Worm (Caenorhabditis elegans) whole organism, L4 larva: ENCODE measurements around the gene F13D11.4.

Experiments
- F10B5.3 ChIP-seq: sonication (generic microtip); optimal IDR thresholded peaks from 2 replicates; lab custom pipeline; 2016; ENCODE audit warnings: mild to moderate bottlenecking, missing genetic modification characterization, missing compliant biosample characterization
- F26F4.8 ChIP-seq: fragments of 200-800 bp; sonication (Bioruptor generic); conservative IDR thresholded peaks from 2 replicates; pipeline ENCODE4 v1.3.6; 2022; ENCODE audit warnings: missing genetic modification characterization, missing compliant biosample characterization
- F37D6.2 ChIP-seq: sonication (generic microtip); optimal IDR thresholded peaks from 2 replicates; lab custom pipeline; 2016; ENCODE audit warnings: mild to moderate bottlenecking, missing genetic modification characterization, missing compliant biosample characterization
- R02D3.7 ChIP-seq: fragments of 150-350 bp; sonication (generic microtip); optimal IDR thresholded peaks from 3 replicates; lab custom pipeline; 2014; ENCODE audit warnings: missing biosample characterization, missing genetic modification characterization
- T26A8.4 ChIP-seq: fragments of 200-800 bp; sonication (Bioruptor generic); IDR thresholded peaks from 2 replicates; pipeline ENCODE4 v1.3.6; 2022; ENCODE audit warnings: missing genetic modification characterization, missing compliant biosample characterization
- Y48G9A.11 ChIP-seq: fragments of 200-800 bp; sonication (Bioruptor generic); IDR thresholded peaks from 2 replicates; pipeline ENCODE4 v1.3.6; 2022; ENCODE audit warnings: missing genetic modification reagents, missing genetic modification characterization, missing compliant biosample characterization
- aly-2 ChIP-seq: sonication (generic microtip); optimal IDR thresholded peaks from 2 replicates; lab custom pipeline; 2018; ENCODE audit warnings: missing biosample characterization, missing genetic modification characterization
- ama-1 ChIP-seq: fragments of 150-350 bp; optimal IDR thresholded peaks from 2 replicates; lab custom pipeline; 2014; ENCODE audit warnings: inconsistent platforms, mixed read lengths
- arid-1 ChIP-seq: fragments of 200-800 bp; sonication (Bioruptor generic); conservative IDR thresholded peaks from 2 replicates; pipeline ENCODE4 v1.3.6; 2022; ENCODE audit warnings: missing genetic modification reagents, missing genetic modification characterization, missing compliant biosample characterization
- ceh-82 ChIP-seq: sonication (generic microtip); optimal IDR thresholded peaks from 2 replicates; lab custom pipeline; 2017; ENCODE audit warnings: missing biosample characterization, missing genetic modification characterization
- ces-1 ChIP-seq: fragments of 150-350 bp; sonication (generic microtip); optimal IDR thresholded peaks from 4 replicates; lab custom pipeline; 2014; ENCODE audit warnings: missing biosample characterization, missing genetic modification reagents, missing genetic modification characterization
- cey-2 ChIP-seq: sonication (generic microtip); optimal IDR thresholded peaks from 3 replicates; lab custom pipeline; 2017; ENCODE audit warnings: missing genetic modification characterization, mild to moderate bottlenecking, missing compliant biosample characterization, antibody characterized with exemption, borderline replicate concordance; ENCODE audit not compliant: insufficient read depth
- ctbp-1 ChIP-seq: fragments of 200-800 bp; sonication (Bioruptor generic); IDR thresholded peaks from 2 replicates; pipeline ENCODE4 v1.3.6; 2022; ENCODE audit warnings: missing genetic modification reagents, missing genetic modification characterization, missing compliant biosample characterization
- daf-8 ChIP-seq: fragments of 200-800 bp; sonication (Bioruptor generic); IDR thresholded peaks from 2 replicates; pipeline ENCODE4 v1.3.6; 2022; ENCODE audit warnings: missing genetic modification characterization, missing compliant biosample characterization
- dmd-8 ChIP-seq: fragments of 200-800 bp; sonication (Bioruptor generic); IDR thresholded peaks from 2 replicates; pipeline ENCODE4 v1.3.6; 2022; ENCODE audit warnings: missing genetic modification characterization, missing compliant biosample characterization
- hlh-30 ChIP-seq: sonication (generic microtip); optimal IDR thresholded peaks from 2 replicates; lab custom pipeline; 2017; ENCODE audit warnings: antibody characterized with exemption, mild to moderate bottlenecking, missing genetic modification characterization, missing compliant biosample characterization; ENCODE audit not compliant: insufficient read depth
- hmg-1.1 ChIP-seq: fragments of 200-800 bp; sonication (Bioruptor generic); IDR thresholded peaks from 2 replicates; pipeline ENCODE4 v1.3.6; 2022; ENCODE audit warnings: missing genetic modification reagents, missing genetic modification characterization, missing compliant biosample characterization
- lin-13 ChIP-seq: fragments of 150-350 bp; optimal IDR thresholded peaks from 2 replicates; lab custom pipeline; 2014; ENCODE audit warnings: missing biosample characterization, missing genetic modification reagents, missing genetic modification characterization
- lin-15B ChIP-seq: fragments of 150-350 bp; sonication (generic microtip); optimal IDR thresholded peaks from 3 replicates; lab custom pipeline; 2014; ENCODE audit warnings: missing biosample characterization, missing genetic modification characterization
- lin-38 ChIP-seq: fragments of 200-800 bp; sonication (Bioruptor generic); IDR thresholded peaks from 2 replicates; pipeline ENCODE4 v1.3.6; 2022; ENCODE audit warnings: missing genetic modification reagents, missing genetic modification characterization, missing compliant biosample characterization
- lin-39 ChIP-seq: fragments of 150-350 bp; optimal IDR thresholded peaks from 2 replicates; lab custom pipeline; 2014; ENCODE audit warnings: missing biosample characterization, missing genetic modification reagents, missing genetic modification characterization
- lsy-2 ChIP-seq, 2 experiments: fragments of 150-350 bp in 1 of 2; sonication (generic microtip) in 1 of 2; optimal IDR thresholded peaks; 2 replicates each; lab custom pipeline; 2014 to 2017; ENCODE audit warnings: missing biosample characterization in 2 of 2, missing genetic modification characterization in 2 of 2
- madf-9 ChIP-seq: fragments of 200-800 bp; sonication (Bioruptor generic); conservative IDR thresholded peaks from 2 replicates; pipeline ENCODE4 v1.3.6; 2022; ENCODE audit warnings: missing genetic modification reagents, missing genetic modification characterization, missing compliant biosample characterization
- mdl-1 ChIP-seq, 2 experiments: fragments of 150-350 bp in 1 of 2; sonication (generic microtip) in 1 of 2; optimal IDR thresholded peaks; 2 replicates each; lab custom pipeline; 2014 to 2017; ENCODE audit warnings: missing biosample characterization in 2 of 2, missing genetic modification characterization in 2 of 2
- mep-1 ChIP-seq: fragments of 150-350 bp; sonication (generic microtip); optimal IDR thresholded peaks from 3 replicates; lab custom pipeline; 2014; ENCODE audit warnings: missing biosample characterization, missing genetic modification characterization
- mes-2 ChIP-seq: sonication (generic microtip); optimal IDR thresholded peaks from 2 replicates; lab custom pipeline; 2016; ENCODE audit warnings: missing genotype, mild to moderate bottlenecking, missing genetic modification characterization, missing compliant biosample characterization; ENCODE audit not compliant: poor library complexity, severe bottlenecking
- mxl-3 ChIP-seq: fragments of 200-800 bp; sonication (Bioruptor generic); optimal IDR thresholded peaks from 2 replicates; lab custom pipeline; 2018; ENCODE audit warnings: mild to moderate bottlenecking, missing genetic modification characterization, missing compliant biosample characterization
- nhr-111 ChIP-seq: fragments of 200-800 bp; sonication (Bioruptor generic); optimal IDR thresholded peaks from 2 replicates; lab custom pipeline; 2018; ENCODE audit warnings: mild to moderate bottlenecking, missing genetic modification characterization, missing compliant biosample characterization
- nhr-237 ChIP-seq: sonication (generic microtip); optimal IDR thresholded peaks from 2 replicates; lab custom pipeline; 2017; ENCODE audit warnings: missing biosample characterization, missing genetic modification characterization
- nhr-41 ChIP-seq: fragments of 200-800 bp; sonication (Bioruptor generic); IDR thresholded peaks from 2 replicates; pipeline ENCODE4 v1.3.6; 2022; ENCODE audit warnings: missing genetic modification reagents, missing genetic modification characterization, missing compliant biosample characterization
- nhr-42 ChIP-seq: fragments of 200-800 bp; sonication (Bioruptor generic); IDR thresholded peaks from 2 replicates; pipeline ENCODE4 v1.3.6; 2022; ENCODE audit warnings: missing genetic modification characterization, missing compliant biosample characterization
- nhr-6 ChIP-seq: fragments of 150-350 bp; optimal IDR thresholded peaks from 2 replicates; lab custom pipeline; 2014; ENCODE audit warnings: missing biosample characterization, missing genetic modification characterization
- nhr-77 ChIP-seq: fragments of 150-350 bp; optimal IDR thresholded peaks from 2 replicates; lab custom pipeline; 2014; ENCODE audit warnings: missing biosample characterization, missing genetic modification characterization
- pha-4 ChIP-seq, 2 experiments: fragments of 150-350 bp in 1 of 2; fragments of 200-800 bp in 1 of 2; sonication (Bioruptor generic) in 1 of 2; IDR thresholded peaks in 1 of 2; optimal IDR thresholded peaks in 1 of 2; 2 replicates each; pipeline versions ENCODE4 v1.3.6 to Lab custom; 2014 to 2022; ENCODE audit warnings: missing genetic modification characterization in 2 of 2, missing genetic modification reagents in 2 of 2, missing biosample characterization in 1 of 2, missing compliant biosample characterization in 1 of 2
- pqm-1 ChIP-seq: sonication (generic microtip); optimal IDR thresholded peaks from 2 replicates; lab custom pipeline; 2017; ENCODE audit warnings: missing biosample characterization, missing genetic modification characterization
- saeg-2 ChIP-seq: fragments of 200-800 bp; sonication (Bioruptor generic); IDR thresholded peaks from 2 replicates; pipeline ENCODE4 v1.3.6; 2022; ENCODE audit warnings: missing genetic modification reagents, missing genetic modification characterization, missing compliant biosample characterization
- sdz-12 ChIP-seq: fragments of 200-800 bp; sonication (Bioruptor generic); optimal IDR thresholded peaks from 2 replicates; lab custom pipeline; 2018; ENCODE audit warnings: mild to moderate bottlenecking, missing genetic modification characterization, missing compliant biosample characterization
- snpc-1.2 ChIP-seq: fragments of 200-800 bp; sonication (Bioruptor generic); IDR thresholded peaks from 2 replicates; pipeline ENCODE4 v1.3.6; 2022; ENCODE audit warnings: missing genetic modification reagents, missing genetic modification characterization, missing compliant biosample characterization
- snpc-4 ChIP-seq: fragments of 150-350 bp; optimal IDR thresholded peaks from 2 replicates; lab custom pipeline; 2014; ENCODE audit warnings: missing biosample characterization, missing genetic modification characterization
- spr-3 ChIP-seq: fragments of 200-800 bp; sonication (Bioruptor generic); optimal IDR thresholded peaks from 2 replicates; lab custom pipeline; 2018; ENCODE audit warnings: mild to moderate bottlenecking, missing genetic modification characterization, missing compliant biosample characterization
- tag-97 ChIP-seq: fragments of 200-800 bp; sonication (Bioruptor generic); IDR thresholded peaks from 2 replicates; pipeline ENCODE4 v1.3.6; 2022; ENCODE audit warnings: missing genetic modification characterization, missing compliant biosample characterization
- unc-130 ChIP-seq: sonication (generic microtip); optimal IDR thresholded peaks from 2 replicates; lab custom pipeline; 2016; ENCODE audit warnings: missing genetic modification reagents, missing genetic modification characterization, missing compliant biosample characterization
- unc-39 ChIP-seq: sonication (generic microtip); optimal IDR thresholded peaks from 2 replicates; lab custom pipeline; 2017; ENCODE audit warnings: missing biosample characterization, missing genetic modification characterization
- unc-62 ChIP-seq, 3 experiments: fragments of 150-350 bp in 1 of 3; sonication (generic microtip); optimal IDR thresholded peaks in 2 of 3; peaks in 1 of 3; 1 replicate in 1 of 3; 2 replicates in 2 of 3; lab custom pipeline; 2014 to 2017; ENCODE audit warnings: missing biosample characterization in 3 of 3, missing genetic modification characterization in 3 of 3, missing genetic modification reagents in 3 of 3, missing genotype in 1 of 3
- vab-7 ChIP-seq: fragments of 200-800 bp; sonication (Bioruptor generic); IDR thresholded peaks from 2 replicates; pipeline ENCODE4 v1.3.6; 2022; ENCODE audit warnings: missing genetic modification reagents, missing genetic modification characterization, missing compliant biosample characterization
- zag-1 ChIP-seq: fragments of 150-350 bp; optimal IDR thresholded peaks from 2 replicates; lab custom pipeline; 2014; ENCODE audit warnings: missing biosample characterization, missing genetic modification characterization
- zfp-3 ChIP-seq: fragments of 200-800 bp; sonication (Bioruptor generic); conservative IDR thresholded peaks from 2 replicates; pipeline ENCODE4 v1.3.6; 2022; ENCODE audit warnings: missing genetic modification reagents, missing genetic modification characterization, missing compliant biosample characterization
- zip-11 ChIP-seq: fragments of 200-800 bp; sonication (Bioruptor generic); IDR thresholded peaks from 2 replicates; pipeline ENCODE4 v1.3.6; 2022; ENCODE audit warnings: missing genetic modification characterization, missing compliant biosample characterization
- ztf-11 ChIP-seq: fragments of 150-350 bp; optimal IDR thresholded peaks from 2 replicates; lab custom pipeline; 2014; ENCODE audit warnings: missing biosample characterization, missing genetic modification characterization
- ztf-7 ChIP-seq: fragments of 150-350 bp; optimal IDR thresholded peaks from 2 replicates; lab custom pipeline; 2014; ENCODE audit warnings: missing biosample characterization, missing genetic modification characterization

The F13D11.4 gene

DNA sequence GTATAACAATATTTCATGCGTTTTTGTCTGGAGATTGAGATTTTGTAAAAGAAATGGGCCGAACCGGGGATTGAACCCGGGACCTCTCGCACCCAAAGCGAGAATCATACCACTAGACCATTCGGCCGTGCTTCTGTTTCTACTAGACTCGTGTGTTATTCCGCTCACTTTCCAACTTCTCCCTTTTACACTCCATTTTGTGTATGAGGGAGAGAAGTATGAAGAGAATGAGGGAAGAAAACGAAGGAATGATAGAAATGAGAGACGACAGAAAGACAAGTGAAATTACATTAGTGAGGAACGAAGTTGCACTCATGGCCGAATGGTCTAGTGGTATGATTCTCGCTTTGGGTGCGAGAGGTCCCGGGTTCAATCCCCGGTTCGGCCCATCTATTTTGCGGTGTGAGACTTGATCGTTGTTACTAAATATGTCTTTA is 33.4 kb downstream of the F13D11.4 start (continued):
- TF ChIP-seq snpc-4 (peak; percentile 24), nhr-6 (tag; lab: Kevin White, UChicago) (peak; percentile 76), unc-130 (GFP tag; lab: Kevin White, UChicago) (peak; percentile 73), spr-3 (GFP tag; lab: Kevin White, UChicago) (peak; percentile 90), F10B5.3 (tag; lab: Kevin White, UChicago) (peak; percentile 85), mdl-1 (tag; optimal IDR thresholded peaks at IDR 0.05; lab: Kevin White, UChicago) (peak; percentile 47 to 74), F37D6.2 (tag; lab: Kevin White, UChicago) (peak; percentile 83), lin-13 (peak; percentile 66), arid-1 (GFP tag; lab: Robert Waterston, UW) (peak; percentile 70), Y48G9A.11 (GFP tag; lab: Robert Waterston, UW) (peak; percentile 75), ama-1 (lab: Kevin White, UChicago) (no peak), F26F4.8 (GFP tag; lab: Robert Waterston, UW) (peak; percentile 39; the same call in 1 of the 2 replicates), mep-1 (tag; lab: Kevin White, UChicago) (peak; percentile 94), ztf-7 (tag; lab: Kevin White, UChicago) (peak; percentile 89), unc-62 (GFP tag; optimal IDR thresholded peaks at IDR 0.05 in 1 of 2; lab: Kevin White, UChicago) (peak in 1 of 2 experiments; percentile 57), unc-62 (tag; optimal IDR thresholded peaks at IDR 0.05; lab: Kevin White, UChicago) (no peak), saeg-2 (GFP tag; lab: Robert Waterston, UW) (peak; percentile 87; the same call in 1 of the 2 replicates), pqm-1 (peak; percentile 7), hmg-1.1 (GFP tag; lab: Robert Waterston, UW) (peak; percentile 98), snpc-1.2 (peak; percentile 93), pha-4 (GFP tag; IDR thresholded peaks at IDR 0.05; lab: Robert Waterston, UW) (peak; percentile 94), pha-4 (tag; optimal IDR thresholded peaks at IDR 0.05; lab: Kevin White, UChicago) (no peak), ctbp-1 (peak; percentile 98), nhr-42 (peak; percentile 83), lsy-2 (tag; optimal IDR thresholded peaks at IDR 0.05; lab: Kevin White, UChicago) (peak; percentile 74 to 85), R02D3.7 (tag; lab: Kevin White, UChicago) (no peak), ces-1 (peak; percentile 91), unc-39 (tag; lab: Kevin White, UChicago) (no peak), nhr-111 (peak; percentile 85), ztf-11 (tag; lab: Kevin White, UChicago) (no peak), nhr-41 (GFP tag; lab: Robert Waterston, UW) (0 out of 2 replicates have a peak, but pooled peaks have one; percentile 53), lin-38 (peak; percentile 84), T26A8.4 (peak; percentile 93), zip-11 (GFP tag; lab: Robert Waterston, UW) (0 out of 2 replicates have a peak, but pooled peaks have one; percentile 26), nhr-77 (peak; percentile 48), sdz-12 (GFP tag; lab: Kevin White, UChicago) (peak; percentile 76), dmd-8 (GFP tag; lab: Robert Waterston, UW) (peak; percentile 94), mxl-3 (peak; percentile 78), cey-2 (tag; lab: Kevin White, UChicago) (no peak), mes-2 (peak; percentile 87), hlh-30 (peak; percentile 81), lin-39 (tag; lab: Kevin White, UChicago) (no peak), lin-15B (no peak), vab-7 (GFP tag; lab: Robert Waterston, UW) (peak; percentile 92), zag-1 (peak; percentile 38), madf-9 (GFP tag; lab: Robert Waterston, UW) (peak; percentile 87), aly-2 (tag; lab: Kevin White, UChicago) (no peak), ceh-82 (no peak), zfp-3 (peak; percentile 88), tag-97 (GFP tag; lab: Robert Waterston, UW) (peak; percentile 82; the same call in 1 of the 2 replicates), daf-8 (no peak), nhr-237 (tag; lab: Kevin White, UChicago) (peak; percentile 24)
